Fruit fly (Drosophila melanogaster): ENCODE results near the gene CG34404.

The CG34404 gene

DNA sequence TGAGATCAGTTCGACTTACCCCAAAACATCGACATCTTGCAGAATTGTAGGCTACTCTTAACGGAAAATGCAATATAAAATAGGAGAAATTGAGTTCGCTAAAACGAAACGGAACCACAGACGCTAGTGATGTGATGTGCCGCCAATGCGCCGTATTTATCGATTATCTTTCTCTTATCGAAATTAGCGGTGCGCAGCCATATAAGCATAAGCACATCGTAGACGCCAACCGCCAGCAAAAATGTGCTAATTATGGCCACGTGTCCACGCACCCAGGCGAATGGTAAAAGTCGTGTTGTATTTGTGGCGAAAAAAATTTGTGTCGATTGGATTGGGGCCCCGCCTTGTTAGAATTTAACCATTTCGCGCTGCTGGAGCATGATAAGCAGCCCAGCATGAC is 34.5 kb downstream of the CG34404 start, which contains the start of the genes Fkbp39 and Cyfip (continued):
- TF ChIP-seq HLH54F (GFP tag; optimal IDR thresholded peaks at IDR 0.05) (peak; percentile 64), CG14667 (GFP tag; IDR thresholded peaks at IDR 0.05) (no peak), dan (GFP tag; IDR thresholded peaks at IDR 0.05) (no peak), hb (GFP tag; IDR thresholded peaks at IDR 0.05; ENCODE audit: partially characterized antibody) (peak; percentile 70; the same call in 1 of the 3 replicates), CG34376 (GFP tag; optimal IDR thresholded peaks at IDR 0.05) (peak; percentile 15), CG6175 (GFP tag; IDR thresholded peaks at IDR 0.05) (no peak), ATbp (GFP tag; optimal IDR thresholded peaks at IDR 0.05) (no peak), CG11247 (GFP tag; IDR thresholded peaks at IDR 0.05) (0 out of 2 replicates have a peak, but pooled peaks have one; percentile 20), CG12659 (GFP tag; optimal IDR thresholded peaks at IDR 0.05) (peak; percentile 91), pum (GFP tag; optimal IDR thresholded peaks at IDR 0.05) (peak; percentile 32), CG31388 (GFP tag; optimal IDR thresholded peaks at IDR 0.05) (no peak), CG7357 (GFP tag; IDR thresholded peaks at IDR 0.05) (no peak), sim (GFP tag; IDR thresholded peaks at IDR 0.05) (no peak), mam (GFP tag; optimal IDR thresholded peaks at IDR 0.05) (peak; percentile 69), amos (GFP tag; IDR thresholded peaks at IDR 0.05; ENCODE audit: partially characterized antibody) (peak; percentile 77; the same call in 1 of the 2 replicates), ac (GFP tag; optimal IDR thresholded peaks at IDR 0.05) (no peak), BtbVII (GFP tag; optimal IDR thresholded peaks at IDR 0.05) (no peak), CG7987 (GFP tag; optimal IDR thresholded peaks at IDR 0.05) (peak; percentile 56), NC2α (GFP tag; optimal IDR thresholded peaks at IDR 0.05) (no peak), jumu (GFP tag; optimal IDR thresholded peaks at IDR 0.05) (peak; percentile 87), CG8359 (GFP tag; optimal IDR thresholded peaks at IDR 0.05; ENCODE audit: borderline replicate concordance) (no peak), h (optimal IDR thresholded peaks at IDR 0.05) (no peak), tll (GFP tag; optimal IDR thresholded peaks at IDR 0.05) (peak in 1 of 2 experiments; percentile 11), CG33557 (GFP tag; optimal IDR thresholded peaks at IDR 0.05) (no peak), bbx (GFP tag; IDR thresholded peaks at IDR 0.05; ENCODE audit: partially characterized antibody) (peak; percentile 75), CG17912 (GFP tag; optimal IDR thresholded peaks at IDR 0.05) (peak; percentile 52), MBD-R2 (GFP tag; IDR thresholded peaks at IDR 0.05) (peak; percentile 98), Antp (GFP tag; optimal IDR thresholded peaks at IDR 0.05) (peak; percentile 63), zen2 (GFP tag; IDR thresholded peaks at IDR 0.05; ENCODE audit: partially characterized antibody) (peak; percentile 31; the same call in 1 of the 3 replicates), Fer2 (tag; optimal IDR thresholded peaks at IDR 0.05) (no peak), prd (optimal IDR thresholded peaks at IDR 0.05) (no peak), prd (GFP tag; IDR thresholded peaks at IDR 0.05) (peak; percentile 46; the same call in 2 of the 3 replicates), kay (GFP tag; optimal IDR thresholded peaks at IDR 0.05) (no peak), CG31365 (tag; optimal IDR thresholded peaks at IDR 0.05) (no peak), run (tag; optimal IDR thresholded peaks at IDR 0.05) (no peak), Bdp1 (GFP tag; optimal IDR thresholded peaks at IDR 0.05) (peak; percentile 19), vvl (GFP tag; IDR thresholded peaks at IDR 0.05) (peak; percentile 66; the same call in 1 of the 2 replicates), exex (tag; optimal IDR thresholded peaks at IDR 0.05) (no peak), Sox100B (GFP tag; optimal IDR thresholded peaks at IDR 0.05) (no peak), CG30403 (GFP tag; optimal IDR thresholded peaks at IDR 0.05) (peak; percentile 33), zen (tag; optimal IDR thresholded peaks at IDR 0.05) (peak; percentile 54), ewg (GFP tag; optimal IDR thresholded peaks at IDR 0.05) (peak; percentile 96), sens-2 (GFP tag; IDR thresholded peaks at IDR 0.05) (no peak), ranshi (GFP tag; IDR thresholded peaks at IDR 0.05) (no peak; the same call in 1 of the 2 replicates), Dip2 (GFP tag; IDR thresholded peaks at IDR 0.05) (no peak), CG9817 (tag; optimal IDR thresholded peaks at IDR 0.05) (peak; percentile 20), dysf (GFP tag; IDR thresholded peaks at IDR 0.05) (0 out of 3 replicates have a peak, but pooled peaks have one; percentile 21), sisA (GFP tag; IDR thresholded peaks at IDR 0.05) (no peak; the same call in 1 of the 2 replicates), CG13624 (GFP tag; optimal IDR thresholded peaks at IDR 0.05) (peak; percentile 91), CG4282 (GFP tag; optimal IDR thresholded peaks at IDR 0.05) (peak; percentile 35), CG17328 (GFP tag; IDR thresholded peaks at IDR 0.05) (peak; percentile 24; the same call in 1 of the 2 replicates)
